Worm (Caenorhabditis elegans) whole organism, young adult: ENCODE measurements around the gene C25H3.11.

Source experiments
- B0336.3 ChIP-seq: fragments of 200-800 bp; sonication (Bioruptor generic); IDR thresholded peaks from 2 replicates; pipeline ENCODE4 v1.3.6; 2022; ENCODE audit warnings: missing genetic modification characterization, missing compliant biosample characterization
- D2030.7 ChIP-seq: fragments of 200-800 bp; sonication (Bioruptor generic); IDR thresholded peaks from 2 replicates; pipeline ENCODE4 v1.3.6; 2022; ENCODE audit warnings: missing genetic modification reagents, missing genetic modification characterization, missing compliant biosample characterization
- T07F8.4 ChIP-seq: sonication (generic microtip); optimal IDR thresholded peaks from 2 replicates; lab custom pipeline; 2016; ENCODE audit warnings: mild to moderate bottlenecking, missing genetic modification characterization, moderate library complexity, missing compliant biosample characterization
- Y53F4B.3 ChIP-seq: fragments of 200-800 bp; sonication (Bioruptor generic); IDR thresholded peaks from 2 replicates; pipeline ENCODE4 v1.3.6; 2022; ENCODE audit warnings: missing genetic modification reagents, missing genetic modification characterization, missing compliant biosample characterization
- Y79H2A.3 ChIP-seq: fragments of 200-800 bp; sonication (Bioruptor generic); conservative IDR thresholded peaks from 2 replicates; pipeline ENCODE4 v1.3.6; 2022; ENCODE audit warnings: missing genetic modification reagents, missing genetic modification characterization, missing compliant biosample characterization
- Y95B8A.8 ChIP-seq: fragments of 200-800 bp; sonication (Bioruptor generic); IDR thresholded peaks from 2 replicates; pipeline ENCODE4 v1.3.6; 2022; ENCODE audit warnings: missing genetic modification reagents, missing genetic modification characterization, missing compliant biosample characterization
- ZK185.1 ChIP-seq: sonication (generic microtip); optimal IDR thresholded peaks from 2 replicates; lab custom pipeline; 2016; ENCODE audit warnings: mild to moderate bottlenecking, missing genetic modification characterization, missing compliant biosample characterization; ENCODE audit not compliant: poor library complexity, severe bottlenecking
- ama-1 ChIP-seq, 3 experiments: fragments of 150-350 bp in 1 of 3; sonication (generic microtip) in 2 of 3; optimal IDR thresholded peaks; 2 replicates each; lab custom pipeline; 2014 to 2018; ENCODE audit warnings: missing biosample characterization in 2 of 3, missing genetic modification characterization in 2 of 3, missing genetic modification reagents in 2 of 3
- aptf-2 ChIP-seq: fragments of 200-800 bp; sonication (Bioruptor generic); conservative IDR thresholded peaks from 2 replicates; pipeline ENCODE4 v1.3.6; 2022; ENCODE audit warnings: missing genetic modification reagents, missing genetic modification characterization, missing compliant biosample characterization
- bed-1 ChIP-seq: fragments of 200-800 bp; sonication (Bioruptor generic); IDR thresholded peaks from 2 replicates; pipeline ENCODE4 v1.3.6; 2022; ENCODE audit warnings: missing genetic modification reagents, missing genetic modification characterization, missing compliant biosample characterization
- ccch-3 ChIP-seq: fragments of 200-800 bp; sonication (Bioruptor generic); optimal IDR thresholded peaks from 2 replicates; lab custom pipeline; 2018; ENCODE audit warnings: mild to moderate bottlenecking, missing genetic modification characterization, missing compliant biosample characterization
- cebp-1 ChIP-seq, 2 experiments: fragments of 200-800 bp in 1 of 2; sonication (Bioruptor generic) in 1 of 2; sonication (generic microtip) in 1 of 2; IDR thresholded peaks in 1 of 2; optimal IDR thresholded peaks in 1 of 2; 2 replicates each; pipeline versions ENCODE4 v1.3.6 to Lab custom; 2017 to 2022; ENCODE audit warnings: missing compliant biosample characterization in 2 of 2, missing genetic modification characterization in 2 of 2, mild to moderate bottlenecking in 1 of 2, missing genetic modification reagents in 1 of 2, moderate library complexity in 1 of 2
- cebp-2 ChIP-seq: fragments of 200-800 bp; sonication (Bioruptor generic); IDR thresholded peaks from 2 replicates; pipeline ENCODE4 v1.3.6; 2022; ENCODE audit warnings: missing genetic modification characterization, missing compliant biosample characterization
- die-1 ChIP-seq: sonication (generic microtip); optimal IDR thresholded peaks from 2 replicates; lab custom pipeline; 2016; ENCODE audit warnings: missing genotype, mild to moderate bottlenecking, missing genetic modification characterization, missing compliant biosample characterization
- dox-1 ChIP-seq: fragments of 200-800 bp; sonication (Bioruptor generic); IDR thresholded peaks from 2 replicates; pipeline ENCODE4 v1.3.6; 2022; ENCODE audit warnings: missing genetic modification reagents, missing genetic modification characterization, missing compliant biosample characterization
- dpl-1 ChIP-seq: fragments of 150-350 bp; optimal IDR thresholded peaks from 2 replicates; lab custom pipeline; 2014; ENCODE audit warnings: missing biosample characterization, missing genetic modification reagents, missing genetic modification characterization
- efl-1 ChIP-seq: fragments of 150-350 bp; optimal IDR thresholded peaks from 2 replicates; lab custom pipeline; 2014; ENCODE audit warnings: missing biosample characterization, missing genetic modification reagents, missing genetic modification characterization
- egl-44 ChIP-seq: fragments of 200-800 bp; sonication (Bioruptor generic); IDR thresholded peaks from 2 replicates; pipeline ENCODE4 v1.3.6; 2022; ENCODE audit warnings: missing genetic modification reagents, missing genetic modification characterization, missing compliant biosample characterization
- egrh-3 ChIP-seq: fragments of 200-800 bp; sonication (Bioruptor generic); IDR thresholded peaks from 2 replicates; pipeline ENCODE4 v1.3.6; 2022; ENCODE audit warnings: missing genetic modification reagents, missing genetic modification characterization, missing compliant biosample characterization
- him-1 ChIP-seq: sonication (generic microtip); optimal IDR thresholded peaks from 2 replicates; lab custom pipeline; 2016; ENCODE audit warnings: missing genotype, missing genetic modification reagents, missing genetic modification characterization, missing compliant biosample characterization
- hlh-12 ChIP-seq: sonication (generic microtip); optimal IDR thresholded peaks from 2 replicates; lab custom pipeline; 2016; ENCODE audit warnings: missing genetic modification characterization, missing compliant biosample characterization
- hlh-26 ChIP-seq: fragments of 200-800 bp; sonication (Bioruptor generic); conservative IDR thresholded peaks from 2 replicates; pipeline ENCODE4 v1.3.6; 2022; ENCODE audit warnings: missing genetic modification reagents, missing genetic modification characterization, missing compliant biosample characterization
- hmg-1.2 ChIP-seq: fragments of 200-800 bp; sonication (Bioruptor generic); IDR thresholded peaks from 2 replicates; pipeline ENCODE4 v1.3.6; 2022; ENCODE audit warnings: missing genetic modification reagents, missing genetic modification characterization, missing compliant biosample characterization
- hmg-20 ChIP-seq: fragments of 200-800 bp; sonication (Bioruptor generic); IDR thresholded peaks from 2 replicates; pipeline ENCODE4 v1.3.6; 2022; ENCODE audit warnings: missing genetic modification reagents, missing genetic modification characterization, missing compliant biosample characterization
- hrde-1 ChIP-seq: sonication (generic microtip); optimal IDR thresholded peaks from 2 replicates; lab custom pipeline; 2016; ENCODE audit warnings: missing genetic modification characterization, mild to moderate bottlenecking, missing compliant biosample characterization, moderate library complexity, missing genotype, missing genetic modification reagents, borderline replicate concordance
- hsf-1 ChIP-seq: fragments of 200-800 bp; sonication (Bioruptor generic); IDR thresholded peaks from 2 replicates; pipeline ENCODE4 v1.3.6; 2022; ENCODE audit warnings: missing genetic modification reagents, missing genetic modification characterization, missing compliant biosample characterization
- lsl-1 ChIP-seq: fragments of 200-800 bp; sonication (Bioruptor generic); optimal IDR thresholded peaks from 2 replicates; lab custom pipeline; 2018; ENCODE audit warnings: mild to moderate bottlenecking, missing genetic modification characterization, moderate library complexity, missing compliant biosample characterization
- madf-10 ChIP-seq: sonication (generic microtip); optimal IDR thresholded peaks from 2 replicates; lab custom pipeline; 2016; ENCODE audit warnings: mild to moderate bottlenecking, missing genetic modification characterization, missing compliant biosample characterization
- madf-3 ChIP-seq: fragments of 200-800 bp; sonication (Bioruptor generic); IDR thresholded peaks from 2 replicates; pipeline ENCODE4 v1.3.6; 2022; ENCODE audit warnings: missing genetic modification reagents, missing genetic modification characterization, missing compliant biosample characterization
- madf-6 ChIP-seq: fragments of 200-800 bp; sonication (Bioruptor generic); IDR thresholded peaks from 2 replicates; pipeline ENCODE4 v1.3.6; 2022; ENCODE audit warnings: missing genetic modification reagents, missing genetic modification characterization, missing compliant biosample characterization
- mcd-1 ChIP-seq: fragments of 200-800 bp; sonication (Bioruptor generic); IDR thresholded peaks from 2 replicates; pipeline ENCODE4 v1.3.6; 2022; ENCODE audit warnings: missing genetic modification reagents, missing genetic modification characterization, missing compliant biosample characterization
- mxl-1 ChIP-seq: sonication (generic microtip); optimal IDR thresholded peaks from 2 replicates; lab custom pipeline; 2016; ENCODE audit warnings: missing genetic modification characterization, missing compliant biosample characterization
- nhr-27 ChIP-seq: fragments of 200-800 bp; sonication (Bioruptor generic); optimal IDR thresholded peaks from 2 replicates; lab custom pipeline; 2018; ENCODE audit warnings: mild to moderate bottlenecking, missing genetic modification characterization, moderate library complexity, missing compliant biosample characterization
- repo-1 ChIP-seq: sonication (generic microtip); optimal IDR thresholded peaks from 2 replicates; lab custom pipeline; 2017; ENCODE audit warnings: mild to moderate bottlenecking, missing genetic modification characterization, missing compliant biosample characterization
- rpc-1 ChIP-seq, 2 experiments: fragments of 150-350 bp in 1 of 2; sonication (generic microtip) in 1 of 2; optimal IDR thresholded peaks; 2 replicates each; lab custom pipeline; 2014 to 2018; ENCODE audit warnings: missing biosample characterization in 1 of 2, missing genetic modification characterization in 1 of 2, missing genetic modification reagents in 1 of 2, missing genotype in 1 of 2
- sdz-38 ChIP-seq: sonication (generic microtip); optimal IDR thresholded peaks from 2 replicates; lab custom pipeline; 2016; ENCODE audit warnings: missing genotype, missing genetic modification characterization, missing compliant biosample characterization
- sea-2 ChIP-seq: fragments of 200-800 bp; sonication (Bioruptor generic); IDR thresholded peaks from 2 replicates; pipeline ENCODE4 v1.3.6; 2022; ENCODE audit warnings: missing genetic modification characterization, missing compliant biosample characterization
- snpc-3.4 ChIP-seq: sonication (generic microtip); optimal IDR thresholded peaks from 2 replicates; lab custom pipeline; 2017; ENCODE audit warnings: missing genetic modification characterization, mild to moderate bottlenecking, missing compliant biosample characterization, antibody characterized with exemption, moderate library complexity, missing genotype, missing genetic modification reagents
- tbp1 ChIP-seq: fragments of 200-800 bp; sonication (Bioruptor generic); optimal IDR thresholded peaks from 2 replicates; lab custom pipeline; 2018; ENCODE audit warnings: mild to moderate bottlenecking, missing genetic modification characterization, missing compliant biosample characterization
- zfh-2 ChIP-seq: fragments of 200-800 bp; sonication (Bioruptor generic); conservative IDR thresholded peaks from 2 replicates; pipeline ENCODE4 v1.3.6; 2022; ENCODE audit warnings: missing genetic modification reagents, missing genetic modification characterization, missing compliant biosample characterization
- zim-3 ChIP-seq: sonication (generic microtip); optimal IDR thresholded peaks from 2 replicates; lab custom pipeline; 2017; ENCODE audit warnings: mild to moderate bottlenecking, missing genetic modification characterization, moderate library complexity, missing compliant biosample characterization
- ztf-22 ChIP-seq: fragments of 200-800 bp; sonication (Bioruptor generic); optimal IDR thresholded peaks from 2 replicates; lab custom pipeline; 2018; ENCODE audit warnings: mild to moderate bottlenecking, missing genetic modification characterization, moderate library complexity, missing compliant biosample characterization
- ztf-26 ChIP-seq: sonication (generic microtip); optimal IDR thresholded peaks from 2 replicates; lab custom pipeline; 2017; ENCODE audit warnings: missing genetic modification characterization, missing compliant biosample characterization

The C25H3.11 gene

ce11 chrII:5697338-5697737 lies 8.5 kb upstream of the C25H3.11 start:
- no peak for TF ChIP-seq Y95B8A.8 (GFP tag; lab: Robert Waterston, UW)
- no peak for TF ChIP-seq madf-6 (GFP tag; lab: Robert Waterston, UW)
- no peak for TF ChIP-seq madf-3
- no peak for TF ChIP-seq rpc-1 (optimal IDR thresholded peaks at IDR 0.05; lab: Kevin White, UChicago)
- no peak for TF ChIP-seq rpc-1 (tag; optimal IDR thresholded peaks at IDR 0.05; lab: Kevin White, UChicago)
- TF ChIP-seq dpl-1 (GFP tag; lab: Kevin White, UChicago): no peak
- TF ChIP-seq dox-1 (GFP tag; lab: Robert Waterston, UW): no peak
- TF ChIP-seq egl-44 (GFP tag; lab: Robert Waterston, UW): no peak
- TF ChIP-seq nhr-27 (tag; lab: Kevin White, UChicago): no peak
- no peak for TF ChIP-seq die-1 (tag; lab: Kevin White, UChicago)
- TF ChIP-seq repo-1 (tag; lab: Kevin White, UChicago): no peak
- no peak for TF ChIP-seq T07F8.4
- no peak for TF ChIP-seq mcd-1
- no peak for TF ChIP-seq hsf-1
- no peak for TF ChIP-seq hrde-1 (tag; lab: Kevin White, UChicago)
- TF ChIP-seq hmg-1.2 (GFP tag; lab: Robert Waterston, UW): no peak
- no peak for TF ChIP-seq tbp1
- TF ChIP-seq sdz-38 (tag; lab: Kevin White, UChicago): no peak
- TF ChIP-seq mxl-1 (tag; lab: Kevin White, UChicago): no peak

ce11 chrII:5696218-5696617 lies 7.4 kb upstream of the C25H3.11 start:
- TF ChIP-seq hlh-12 (tag; lab: Kevin White, UChicago) (no peak), lsl-1 (GFP tag; lab: Kevin White, UChicago) (no peak), dox-1 (GFP tag; lab: Robert Waterston, UW) (no peak), hlh-26 (GFP tag; lab: Robert Waterston, UW) (no peak), mxl-1 (tag; lab: Kevin White, UChicago) (no peak), ztf-22 (GFP tag; lab: Kevin White, UChicago) (no peak), cebp-2 (GFP tag; lab: Robert Waterston, UW) (no peak), ama-1 (optimal IDR thresholded peaks at IDR 0.05; lab: Kevin White, UChicago) (no peak), ama-1 (GFP tag; optimal IDR thresholded peaks at IDR 0.05; lab: Kevin White, UChicago) (no peak), efl-1 (no peak), ZK185.1 (tag; lab: Kevin White, UChicago) (no peak), die-1 (tag; lab: Kevin White, UChicago) (no peak)

- TF ChIP-seq zim-3 (tag; lab: Kevin White, UChicago) (no peak), cebp-1 (GFP tag; IDR thresholded peaks at IDR 0.05; lab: Robert Waterston, UW) (no peak), cebp-1 (tag; optimal IDR thresholded peaks at IDR 0.05; lab: Kevin White, UChicago) (no peak), sea-2 (GFP tag; lab: Robert Waterston, UW) (no peak), hmg-20 (GFP tag; lab: Robert Waterston, UW) (no peak), Y53F4B.3 (GFP tag; lab: Robert Waterston, UW) (no peak), him-1 (tag; lab: Kevin White, UChicago) (no peak), madf-10 (tag; lab: Kevin White, UChicago) (no peak), D2030.7 (GFP tag; lab: Robert Waterston, UW) (no peak), ccch-3 (no peak), ztf-26 (tag; lab: Kevin White, UChicago) (no peak), Y79H2A.3 (GFP tag; lab: Robert Waterston, UW) (no peak), B0336.3 (GFP tag; lab: Robert Waterston, UW) (no peak), hsf-1 (no peak), egrh-3 (GFP tag; lab: Robert Waterston, UW) (no peak), aptf-2 (GFP tag; lab: Robert Waterston, UW) (no peak), bed-1 (GFP tag; lab: Robert Waterston, UW) (no peak), nhr-27 (tag; lab: Kevin White, UChicago) (no peak), madf-3 (no peak), zfh-2 (no peak), snpc-3.4 (tag; lab: Kevin White, UChicago) (no peak)
- TF ChIP-seq, all 124 proteins: peak for 0
Measured at ce11 chrII:5694798-5695197, 6.0 kb upstream of the C25H3.11 start, which contains the start of gene C25H3.14. Gene C25H3.14 (plus strand): TSS chrII:5695098.
